Fruit fly (Drosophila melanogaster): ENCODE results near the gene Dtwd2.

Gene Dtwd2

dm6 chr3R:7249460-7249859, at the start of gene Dtwd2, which contains the start of gene CG1227 (continued):
- TF ChIP-seq CG4360 (GFP tag; IDR thresholded peaks at IDR 0.05) (peak; percentile 68), lbe (GFP tag; optimal IDR thresholded peaks at IDR 0.05) (no peak), trem (tag; optimal IDR thresholded peaks at IDR 0.05) (peak; percentile 90), cwo (GFP tag; optimal IDR thresholded peaks at IDR 0.05) (no peak), Deaf1 (tag; optimal IDR thresholded peaks at IDR 0.05) (no peak), CG2120 (GFP tag; optimal IDR thresholded peaks at IDR 0.05) (peak; percentile 90), Awh (GFP tag; IDR thresholded peaks at IDR 0.05) (peak; percentile 95), CG5245 (GFP tag; optimal IDR thresholded peaks at IDR 0.05) (peak; percentile 36), dimm (GFP tag; IDR thresholded peaks at IDR 0.05) (peak; percentile 70), ro (GFP tag; IDR thresholded peaks at IDR 0.05) (no peak), klu (GFP tag; IDR thresholded peaks at IDR 0.05) (peak; percentile 67), CG2116 (GFP tag; optimal IDR thresholded peaks at IDR 0.05) (peak; percentile 69), CTCF (GFP tag; optimal IDR thresholded peaks at IDR 0.05) (peak; percentile 8), CG6854 (GFP tag; optimal IDR thresholded peaks at IDR 0.05) (peak; percentile 90), wor (GFP tag; IDR thresholded peaks at IDR 0.05) (peak; percentile 70), CG42726 (GFP tag; IDR thresholded peaks at IDR 0.05; ENCODE audit: partially characterized antibody) (no peak), E2f2 (GFP tag; IDR thresholded peaks at IDR 0.05) (peak; percentile 75), CG9727 (GFP tag; optimal IDR thresholded peaks at IDR 0.05) (peak; percentile 90), BtbVII (GFP tag; optimal IDR thresholded peaks at IDR 0.05) (no peak), CG6791 (GFP tag; IDR thresholded peaks at IDR 0.05; ENCODE audit: partially characterized antibody) (no peak), croc (GFP tag; conservative IDR thresholded peaks at IDR 0.05) (peak; percentile 63; the same call in 2 of the 3 replicates), CoRest (tag; optimal IDR thresholded peaks at IDR 0.05) (peak; percentile 96), Usf (GFP tag; optimal IDR thresholded peaks at IDR 0.05) (peak; percentile 65), tgo (GFP tag; IDR thresholded peaks at IDR 0.05) (peak; percentile 93), maf-S (GFP tag; optimal IDR thresholded peaks at IDR 0.05) (peak; percentile 51), CG8924 (tag; optimal IDR thresholded peaks at IDR 0.05) (peak; percentile 96), Hsf (GFP tag; optimal IDR thresholded peaks at IDR 0.05) (peak; percentile 80), kah (GFP tag; optimal IDR thresholded peaks at IDR 0.05) (peak; percentile 72), CG17612 (GFP tag; IDR thresholded peaks at IDR 0.05) (peak; percentile 63), Rx (GFP tag; IDR thresholded peaks at IDR 0.05) (peak; percentile 47; the same call in 1 of the 2 replicates), CG8388 (GFP tag; optimal IDR thresholded peaks at IDR 0.05) (peak; percentile 94), toy (GFP tag; IDR thresholded peaks at IDR 0.05) (peak; percentile 74), CG4617 (GFP tag; optimal IDR thresholded peaks at IDR 0.05; ENCODE audit: borderline replicate concordance) (peak; percentile 50), ato (GFP tag; IDR thresholded peaks at IDR 0.05; ENCODE audit: partially characterized antibody) (no peak), pfk (GFP tag; optimal IDR thresholded peaks at IDR 0.05) (no peak), sob (GFP tag; IDR thresholded peaks at IDR 0.05) (peak; percentile 91), Gsc (GFP tag; IDR thresholded peaks at IDR 0.05) (no peak), en (GFP tag; optimal IDR thresholded peaks at IDR 0.05) (no peak), D19B (GFP tag; optimal IDR thresholded peaks at IDR 0.05) (peak; percentile 79), sim (GFP tag; IDR thresholded peaks at IDR 0.05) (peak; percentile 66; the same call in 1 of the 2 replicates), CG17186 (GFP tag; optimal IDR thresholded peaks at IDR 0.05) (peak; percentile 16), vnd (GFP tag; IDR thresholded peaks at IDR 0.05; ENCODE audit: partially characterized antibody) (no peak), cas (GFP tag; IDR thresholded peaks at IDR 0.05) (peak; percentile 83), CkIIα-i1 (GFP tag; IDR thresholded peaks at IDR 0.05) (no peak), CG12744 (GFP tag; optimal IDR thresholded peaks at IDR 0.05) (peak; percentile 57), ttk (GFP tag; IDR thresholded peaks at IDR 0.05) (peak; percentile 91), twi (tag; optimal IDR thresholded peaks at IDR 0.05) (no peak), stwl (tag; optimal IDR thresholded peaks at IDR 0.05) (peak; percentile 60), cad (GFP tag; optimal IDR thresholded peaks at IDR 0.05) (no peak), Hr3 (GFP tag; optimal IDR thresholded peaks at IDR 0.05) (peak; percentile 76), CG7372 (GFP tag; IDR thresholded peaks at IDR 0.05) (peak; percentile 89), ewg (GFP tag; optimal IDR thresholded peaks at IDR 0.05) (peak; percentile 74)

All from whole organism, embryonic.